Worm (Caenorhabditis elegans) whole organism, early embryonic: ENCODE results near the gene F35G2.5.

Experiments
- B0310.2 ChIP-seq: sonication (generic microtip); optimal IDR thresholded peaks from 2 replicates; lab custom pipeline; 2016; ENCODE audit warnings: mild to moderate bottlenecking, missing genetic modification characterization, missing compliant biosample characterization
- ama-1 ChIP-seq: fragments of 150-350 bp; optimal IDR thresholded peaks from 2 replicates; lab custom pipeline; 2014
- ceh-13 ChIP-seq: fragments of 200-800 bp; sonication (Bioruptor generic); optimal IDR thresholded peaks from 2 replicates; lab custom pipeline; 2018; ENCODE audit warnings: mild to moderate bottlenecking, missing genetic modification characterization, missing compliant biosample characterization
- ceh-36 ChIP-seq: sonication (generic microtip); optimal IDR thresholded peaks from 2 replicates; lab custom pipeline; 2016; ENCODE audit warnings: missing genetic modification characterization, inconsistent platforms, missing compliant biosample characterization
- ets-7 ChIP-seq: sonication (generic microtip); optimal IDR thresholded peaks from 2 replicates; lab custom pipeline; 2016; ENCODE audit warnings: missing genotype, missing genetic modification characterization, missing compliant biosample characterization
- flt-1 ChIP-seq: fragments of 200-800 bp; sonication (Bioruptor generic); IDR thresholded peaks from 2 replicates; pipeline ENCODE4 v1.3.6; 2022; ENCODE audit warnings: missing genetic modification characterization, missing compliant biosample characterization
- hnd-1 ChIP-seq: sonication (generic microtip); optimal IDR thresholded peaks from 2 replicates; lab custom pipeline; 2016; ENCODE audit warnings: missing genetic modification characterization, missing compliant biosample characterization
- pes-1 ChIP-seq: fragments of 200-800 bp; sonication (Bioruptor generic); IDR thresholded peaks from 2 replicates; pipeline ENCODE4 v1.3.6; 2022; ENCODE audit warnings: missing genetic modification reagents, missing genetic modification characterization, missing compliant biosample characterization
- sea-1 ChIP-seq: fragments of 200-800 bp; sonication (Bioruptor generic); conservative IDR thresholded peaks from 2 replicates; pipeline ENCODE4 v1.3.6; 2022; ENCODE audit warnings: missing genetic modification characterization, missing compliant biosample characterization
- tbx-37 ChIP-seq: fragments of 200-800 bp; sonication (Bioruptor generic); conservative IDR thresholded peaks from 2 replicates; pipeline ENCODE4 v1.3.6; 2022; ENCODE audit warnings: missing genetic modification reagents, missing genetic modification characterization, missing compliant biosample characterization

DNA sequence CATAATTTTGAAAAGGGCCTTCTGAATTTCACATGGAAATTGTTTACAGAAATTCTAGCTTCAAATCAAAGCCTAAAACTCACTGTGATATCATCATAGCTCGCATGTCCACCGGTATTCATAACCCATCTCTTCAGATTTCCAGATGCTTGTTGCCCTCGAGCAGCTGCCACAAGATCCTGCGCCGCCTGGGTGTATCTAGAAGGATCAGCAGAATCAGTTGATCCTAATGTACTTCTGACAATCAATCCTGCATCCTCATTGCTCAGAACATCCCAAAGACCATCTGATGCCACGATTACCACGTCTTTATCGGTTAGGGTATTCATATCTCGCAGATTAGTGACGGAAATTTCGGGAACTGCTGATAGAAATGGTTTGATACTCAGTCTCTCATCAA, 46.5 kb downstream of the F35G2.5 start:
- no peak for TF ChIP-seq tbx-37 (GFP tag; lab: Robert Waterston, UW)
- TF ChIP-seq sea-1 (GFP tag; lab: Robert Waterston, UW), result no peak
- TF ChIP-seq ama-1, result no peak
- TF ChIP-seq pes-1, result no peak
- TF ChIP-seq flt-1 (GFP tag; lab: Robert Waterston, UW), result no peak
- no peak for TF ChIP-seq B0310.2
- no peak for TF ChIP-seq ceh-36 (tag; lab: Kevin White, UChicago)
- TF ChIP-seq hnd-1 (tag; lab: Kevin White, UChicago), result no peak
- no peak for TF ChIP-seq ceh-13 (GFP tag; lab: Kevin White, UChicago)
- TF ChIP-seq ets-7, result no peak
